Worm (Caenorhabditis elegans): ENCODE data around the gene tftc-1.
A peak's percentile ranks its signal among the peaks of the same experiment; 100 is the strongest.

The tftc-1 gene

DNA sequence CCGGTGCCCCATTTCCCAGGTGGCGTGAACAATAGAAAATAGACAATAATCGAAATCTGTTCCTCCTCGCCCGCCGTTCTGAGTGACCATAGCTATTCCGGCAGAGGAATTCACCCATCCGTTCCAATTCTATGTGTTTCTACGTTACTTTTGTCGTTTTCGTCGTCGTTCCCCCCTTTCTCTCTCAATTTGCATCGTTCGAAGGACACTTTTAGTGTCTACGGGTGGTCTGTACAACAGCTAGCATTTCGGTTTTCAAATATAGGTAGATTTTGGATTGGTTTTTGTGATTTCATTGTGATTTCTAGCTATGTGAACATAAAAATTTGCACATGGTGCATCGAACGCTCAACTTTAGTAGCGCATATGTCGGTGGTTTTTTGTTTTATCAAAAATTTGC, 29.1 kb upstream of the tftc-1 start:
- no peak for TF ChIP-seq bed-3 (GFP tag; optimal IDR thresholded peaks at IDR 0.05)
- TF ChIP-seq cnd-1 (tag; optimal IDR thresholded peaks at IDR 0.05) = no peak
- TF ChIP-seq mab-5 (tag; optimal IDR thresholded peaks at IDR 0.05) = no peak
- no peak for TF ChIP-seq snpc-4 (tag; optimal IDR thresholded peaks at IDR 0.05)
- no peak for TF ChIP-seq lin-32 (GFP tag; optimal IDR thresholded peaks at IDR 0.05)
- TF ChIP-seq mep-1 (tag; optimal IDR thresholded peaks at IDR 0.05) = no peak
- TF ChIP-seq M03D4.4 (tag; optimal IDR thresholded peaks at IDR 0.05) = no peak
- no peak for TF ChIP-seq ceh-83 (GFP tag; optimal IDR thresholded peaks at IDR 0.05)
- no peak for TF ChIP-seq sptf-1 (tag; optimal IDR thresholded peaks at IDR 0.05)
- no peak for TF ChIP-seq zip-8 (tag; optimal IDR thresholded peaks at IDR 0.05)
- no peak for TF ChIP-seq nhr-28 (tag; optimal IDR thresholded peaks at IDR 0.05)
- TF ChIP-seq lin-13 (tag; optimal IDR thresholded peaks at IDR 0.05) = no peak
- TF ChIP-seq flh-1 (GFP tag; optimal IDR thresholded peaks at IDR 0.05) = no peak
- no peak for TF ChIP-seq nhr-2 (tag; optimal IDR thresholded peaks at IDR 0.05)
- no peak for TF ChIP-seq ceh-43 (GFP tag; optimal IDR thresholded peaks at IDR 0.05)
- TF ChIP-seq nhr-237 (tag; optimal IDR thresholded peaks at IDR 0.05) = no peak

DNA sequence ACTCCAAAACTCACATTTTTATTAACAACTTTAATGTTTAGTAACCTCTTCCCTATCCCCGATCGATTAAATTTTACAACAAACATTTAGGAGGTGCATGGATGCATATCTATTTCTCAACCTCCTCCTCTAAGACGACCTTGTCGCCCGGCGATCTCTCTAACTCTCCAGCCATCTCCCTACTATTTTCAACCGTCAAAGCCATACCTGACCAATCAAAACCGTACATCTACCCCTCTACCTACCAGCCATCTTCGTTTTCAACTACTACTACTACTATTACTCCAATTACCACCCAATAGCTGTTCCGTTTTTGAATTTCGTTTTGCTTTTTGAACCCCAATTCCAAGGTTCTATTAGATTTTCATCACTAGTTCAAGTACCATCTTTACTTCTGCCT, 27.5 kb upstream of the tftc-1 start:
- TF ChIP-seq unc-39 (tag; optimal IDR thresholded peaks at IDR 0.05) (no peak), ceh-39 (tag; optimal IDR thresholded peaks at IDR 0.05) (no peak), nhr-12 (tag; optimal IDR thresholded peaks at IDR 0.05) (no peak), drap-1 (GFP tag; optimal IDR thresholded peaks at IDR 0.05) (no peak), flh-1 (GFP tag; optimal IDR thresholded peaks at IDR 0.05) (no peak), ham-2 (GFP tag; optimal IDR thresholded peaks at IDR 0.05) (peak; percentile 14), lin-32 (GFP tag; optimal IDR thresholded peaks at IDR 0.05) (no peak), nhr-2 (tag; optimal IDR thresholded peaks at IDR 0.05) (peak; percentile 32), sptf-1 (tag; optimal IDR thresholded peaks at IDR 0.05) (no peak), elt-3 (tag; optimal IDR thresholded peaks at IDR 0.05) (no peak), nhr-28 (tag; optimal IDR thresholded peaks at IDR 0.05) (no peak)

DNA sequence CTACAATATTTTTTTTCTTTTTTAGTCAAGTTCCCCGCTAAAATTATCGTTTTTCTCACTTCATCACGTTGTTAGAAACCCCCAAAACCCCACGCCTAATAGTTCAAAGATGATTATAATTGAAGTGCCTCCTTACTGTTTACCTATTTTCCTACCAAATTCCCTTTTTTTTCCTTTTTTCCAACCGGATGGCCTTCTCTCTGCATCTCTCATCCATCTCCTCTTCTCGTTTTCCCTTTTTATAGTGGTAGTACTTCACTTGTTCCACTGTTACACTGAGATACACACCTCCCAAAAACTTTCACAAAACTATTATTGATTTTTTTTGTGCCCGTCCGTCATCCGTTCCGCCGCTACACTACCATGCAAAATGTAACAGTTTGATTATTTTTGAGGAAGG, 26.1 kb upstream of the tftc-1 start, which contains the start of gene nsy-4:
Gene nsy-4, plus strand, starts transcription at position 274 of the 400 bp plus-strand sequence.
- TF ChIP-seq sptf-1 (tag; optimal IDR thresholded peaks at IDR 0.05) = no peak
- no peak for TF ChIP-seq zip-8 (tag; optimal IDR thresholded peaks at IDR 0.05)
- TF ChIP-seq snpc-4 (tag; optimal IDR thresholded peaks at IDR 0.05) = no peak
- TF ChIP-seq ceh-83 (GFP tag; optimal IDR thresholded peaks at IDR 0.05) = no peak
- no peak for TF ChIP-seq drap-1 (GFP tag; optimal IDR thresholded peaks at IDR 0.05)
- TF ChIP-seq unc-62 (GFP tag; optimal IDR thresholded peaks at IDR 0.05) = no peak
- TF ChIP-seq nhr-28 (tag; optimal IDR thresholded peaks at IDR 0.05) = no peak
- TF ChIP-seq ces-1 (GFP tag; optimal IDR thresholded peaks at IDR 0.05) = no peak
- no peak for TF ChIP-seq ceh-43 (GFP tag; optimal IDR thresholded peaks at IDR 0.05)
- no peak for TF ChIP-seq sem-2 (GFP tag; optimal IDR thresholded peaks at IDR 0.05)
- TF ChIP-seq cnd-1 (tag; optimal IDR thresholded peaks at IDR 0.05) = no peak
- TF ChIP-seq unc-120 (tag; optimal IDR thresholded peaks at IDR 0.05; ENCODE audit: poor library complexity, severe bottlenecking) = no peak
- TF ChIP-seq lin-32 (GFP tag; optimal IDR thresholded peaks at IDR 0.05) = no peak
- TF ChIP-seq lsy-2 (tag; optimal IDR thresholded peaks at IDR 0.05) = no peak
- no peak for TF ChIP-seq nhr-76 (tag; optimal IDR thresholded peaks at IDR 0.05)
- TF ChIP-seq nhr-237 (tag; optimal IDR thresholded peaks at IDR 0.05) = no peak
- TF ChIP-seq mls-2 (tag; optimal IDR thresholded peaks at IDR 0.05) = no peak
- TF ChIP-seq bed-3 (GFP tag; optimal IDR thresholded peaks at IDR 0.05) = no peak
- no peak for TF ChIP-seq nhr-2 (tag; optimal IDR thresholded peaks at IDR 0.05)

DNA sequence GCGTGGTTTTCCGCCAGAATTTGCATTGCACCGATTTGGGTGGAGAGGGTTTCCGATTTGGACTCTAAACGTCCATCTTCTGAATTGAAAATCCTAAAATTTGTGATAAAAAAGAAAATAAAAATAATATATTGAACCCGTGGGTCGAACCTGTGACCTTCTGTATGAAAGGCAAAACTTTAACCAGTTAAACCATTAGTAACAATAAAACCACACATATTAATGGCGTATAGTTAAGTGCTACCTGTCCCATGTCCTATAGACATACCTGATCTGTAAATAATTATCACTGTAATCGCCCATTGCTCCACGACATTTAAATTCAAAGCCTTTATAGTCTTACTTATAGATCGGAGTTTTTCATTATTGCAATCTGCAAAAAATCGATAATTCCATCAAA, 21.8 kb upstream of the tftc-1 start:
- TF ChIP-seq unc-120 (tag; optimal IDR thresholded peaks at IDR 0.05; ENCODE audit: poor library complexity, severe bottlenecking) (no peak), unc-39 (tag; optimal IDR thresholded peaks at IDR 0.05) (no peak), ceh-39 (tag; optimal IDR thresholded peaks at IDR 0.05) (no peak), nhr-76 (tag; optimal IDR thresholded peaks at IDR 0.05) (no peak), nhr-12 (tag; optimal IDR thresholded peaks at IDR 0.05) (no peak), pha-4 (tag; optimal IDR thresholded peaks at IDR 0.05) (no peak), lsy-2 (tag; optimal IDR thresholded peaks at IDR 0.05) (no peak), ceh-43 (GFP tag; optimal IDR thresholded peaks at IDR 0.05) (no peak), lin-13 (tag; optimal IDR thresholded peaks at IDR 0.05) (no peak), snpc-4 (tag; optimal IDR thresholded peaks at IDR 0.05) (no peak), elt-1 (tag; optimal IDR thresholded peaks at IDR 0.05; ENCODE audit: borderline replicate concordance, insufficient read depth) (no peak), ceh-83 (GFP tag; optimal IDR thresholded peaks at IDR 0.05) (no peak), M03D4.4 (tag; optimal IDR thresholded peaks at IDR 0.05) (no peak)

DNA sequence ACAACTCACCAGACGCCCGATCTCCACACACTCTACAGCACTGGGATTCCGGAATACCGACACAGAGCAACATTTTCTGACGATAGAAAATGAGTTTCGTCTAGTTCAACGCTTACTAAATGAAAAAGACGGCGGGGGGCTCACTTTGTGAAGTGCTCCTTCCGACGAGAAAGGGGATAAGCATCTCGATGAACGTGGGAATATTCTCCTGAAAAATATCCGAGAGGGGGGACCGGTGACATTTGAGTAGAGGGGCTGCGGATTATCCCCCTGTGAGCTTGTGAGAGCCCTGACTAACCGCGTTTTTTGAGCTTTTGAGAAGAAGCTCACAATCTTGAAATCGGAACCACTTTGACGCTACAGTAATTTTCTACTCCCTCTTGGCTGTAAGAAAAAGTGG, 19.5 kb upstream of the tftc-1 start, which contains the start of gene nhr-236:
Gene nhr-236, minus strand, starts transcription at position 101 of the 400 bp plus-strand sequence.
- TF ChIP-seq lin-13 (tag; optimal IDR thresholded peaks at IDR 0.05) (no peak), M03D4.4 (tag; optimal IDR thresholded peaks at IDR 0.05) (no peak)

Data from whole organism, mixed stage, embryonic.